Fruit fly (Drosophila melanogaster) whole organism, pupa: Measurements from ENCODE around the gene CG6184.

Source experiments
- CG10348 ChIP-seq: fragments of 200-800 bp; sonication (Bioruptor generic); IDR thresholded peaks from 2 replicates; pipeline ENCODE4 v1.3.6; 2022; ENCODE audit warnings: missing biosample characterization, missing genetic modification characterization
- CG12605 ChIP-seq: fragments of 200-800 bp; sonication (Bioruptor generic); IDR thresholded peaks from 2 replicates; pipeline ENCODE4 v1.3.6; 2022; ENCODE audit warnings: missing biosample characterization, missing genetic modification characterization
- CG14655 ChIP-seq: fragments of 200-800 bp; sonication (Bioruptor generic); optimal IDR thresholded peaks from 3 replicates; lab custom pipeline; 2017; ENCODE audit warnings: mild to moderate bottlenecking, missing biosample characterization, missing genetic modification reagents, missing genetic modification characterization
- CG4496 ChIP-seq: fragments of 200-800 bp; sonication (Bioruptor generic); IDR thresholded peaks from 3 replicates; pipeline ENCODE4 v1.3.6; 2022; ENCODE audit warnings: missing biosample characterization, missing genetic modification characterization
- D1 ChIP-seq: fragments of 200-800 bp; sonication (Bioruptor generic); optimal IDR thresholded peaks from 2 replicates; lab custom pipeline; 2018; ENCODE audit warnings: missing biosample characterization, mild to moderate bottlenecking, missing genetic modification characterization, moderate library complexity
- Ets98B ChIP-seq: fragments of 200-800 bp; sonication (Bioruptor generic); IDR thresholded peaks from 2 replicates; pipeline ENCODE4 v1.3.6; 2022; ENCODE audit warnings: missing biosample characterization, missing genetic modification characterization
- Pif1A ChIP-seq: fragments of 200-800 bp; sonication (Bioruptor generic); optimal IDR thresholded peaks from 3 replicates; lab custom pipeline; 2016; ENCODE audit warnings: missing biosample characterization, missing genetic modification characterization
- Snoo ChIP-seq: fragments of 200-800 bp; sonication (Bioruptor generic); optimal IDR thresholded peaks from 3 replicates; lab custom pipeline; 2017; ENCODE audit warnings: missing biosample characterization, mild to moderate bottlenecking, missing genetic modification characterization, inconsistent platforms
- fd96Ca ChIP-seq: fragments of 200-800 bp; sonication (Bioruptor generic); IDR thresholded peaks from 3 replicates; pipeline ENCODE4 v1.3.6; 2022; ENCODE audit warnings: missing biosample characterization, missing genetic modification characterization

dm6 chr3R:19623606-19624005 is 34.1 kb downstream of the CG6184 start:
- TF ChIP-seq CG12605 (GFP tag; lab: Robert Waterston, UW) (peak; percentile 51; the same call in 1 of the 2 replicates), D1 (tag; lab: Kevin White, UChicago) (no peak), CG14655 (peak; percentile 76), Pif1A (GFP tag; lab: Kevin White, UChicago) (peak; percentile 80), CG10348 (GFP tag; lab: Robert Waterston, UW) (no peak), Snoo (tag; lab: Kevin White, UChicago) (peak; percentile 62), Ets98B (GFP tag; lab: Robert Waterston, UW) (peak; percentile 65), fd96Ca (peak; percentile 76), CG4496 (peak; percentile 76)
